Fruit fly (Drosophila melanogaster) whole organism, embryonic: ENCODE measurements around the gene Irk1.

ENCODE experiments used
- Adf1 ChIP-seq: fragments of 200-800 bp; sonication (Bioruptor generic); IDR thresholded peaks from 2 replicates; pipeline ENCODE4 v1.3.6; 2022; ENCODE audit warnings: missing biosample characterization, missing genetic modification characterization
- Atf6 ChIP-seq: fragments of 200-800 bp; sonication (Bioruptor generic); IDR thresholded peaks from 2 replicates; pipeline ENCODE4 v1.3.6; 2022; ENCODE audit warnings: missing biosample characterization, missing genetic modification characterization
- Bgb ChIP-seq: fragments of 200-800 bp; sonication (Bioruptor generic); IDR thresholded peaks from 2 replicates; pipeline ENCODE4 v1.3.6; 2022; ENCODE audit warnings: missing biosample characterization, missing genetic modification characterization; ENCODE audit not compliant: partially characterized antibody
- BtbVII ChIP-seq: fragments of 200-800 bp; sonication (Bioruptor generic); optimal IDR thresholded peaks from 3 replicates; lab custom pipeline; 2017; ENCODE audit warnings: missing biosample characterization, mild to moderate bottlenecking, missing genetic modification characterization
- CG10209 ChIP-seq: fragments of 200-800 bp; sonication (Bioruptor generic); optimal IDR thresholded peaks from 3 replicates; lab custom pipeline; 2017; ENCODE audit warnings: missing biosample characterization, mild to moderate bottlenecking, missing genetic modification characterization, missing genetic modification reagents
- CG10959 ChIP-seq: fragments of 200-800 bp; sonication (Bioruptor generic); IDR thresholded peaks from 2 replicates; pipeline ENCODE4 v1.3.6; 2022; ENCODE audit warnings: missing biosample characterization, missing genetic modification characterization
- CG11504 ChIP-seq: fragments of 200-800 bp; sonication (Bioruptor generic); optimal IDR thresholded peaks from 3 replicates; lab custom pipeline; 2019; ENCODE audit warnings: missing biosample characterization, mild to moderate bottlenecking, missing genetic modification characterization, moderate library complexity
- CG11695 ChIP-seq: fragments of 200-800 bp; sonication (Bioruptor generic); IDR thresholded peaks from 3 replicates; pipeline ENCODE4 v1.3.6; 2022; ENCODE audit warnings: missing biosample characterization, missing genetic modification characterization
- CG13424 ChIP-seq: fragments of 200-800 bp; sonication (Bioruptor generic); optimal IDR thresholded peaks from 2 replicates; lab custom pipeline; 2019; ENCODE audit warnings: missing biosample characterization, mild to moderate bottlenecking, missing genetic modification characterization, moderate library complexity
- CG14667 ChIP-seq: fragments of 200-800 bp; sonication (Bioruptor generic); IDR thresholded peaks from 2 replicates; pipeline ENCODE4 v1.3.6; 2022; ENCODE audit warnings: missing biosample characterization, missing genetic modification characterization
- CG1603 ChIP-seq: fragments of 200-800 bp; sonication (Bioruptor generic); optimal IDR thresholded peaks from 2 replicates; lab custom pipeline; 2019; ENCODE audit warnings: missing biosample characterization, mild to moderate bottlenecking, missing genetic modification characterization, moderate library complexity
- CG16779 ChIP-seq: fragments of 200-800 bp; sonication (Bioruptor generic); IDR thresholded peaks from 2 replicates; pipeline ENCODE4 v1.3.6; 2022; ENCODE audit warnings: missing biosample characterization, missing genetic modification characterization
- CG2199 ChIP-seq: fragments of 200-800 bp; sonication (Bioruptor generic); IDR thresholded peaks from 3 replicates; pipeline ENCODE4 v1.3.6; 2022; ENCODE audit warnings: missing biosample characterization, missing genetic modification characterization
- CG2712 ChIP-seq: fragments of 200-800 bp; optimal IDR thresholded peaks from 3 replicates; lab custom pipeline; 2019; ENCODE audit warnings: missing biosample characterization, mild to moderate bottlenecking, missing genetic modification characterization, moderate library complexity
- CG2875 ChIP-seq: fragments of 200-800 bp; sonication (Bioruptor generic); optimal IDR thresholded peaks from 2 replicates; lab custom pipeline; 2017; ENCODE audit warnings: missing biosample characterization, mild to moderate bottlenecking, missing genetic modification characterization, missing genetic modification reagents
- CG30403 ChIP-seq: fragments of 200-800 bp; sonication (Bioruptor generic); optimal IDR thresholded peaks from 3 replicates; lab custom pipeline; 2016; ENCODE audit warnings: missing biosample characterization, missing genetic modification characterization
- CG34376 ChIP-seq: fragments of 200-800 bp; sonication (Bioruptor generic); optimal IDR thresholded peaks from 2 replicates; lab custom pipeline; 2018; ENCODE audit warnings: missing biosample characterization, mild to moderate bottlenecking, missing genetic modification characterization
- CG4424 ChIP-seq: fragments of 200-800 bp; sonication (Bioruptor generic); optimal IDR thresholded peaks from 3 replicates; lab custom pipeline; 2016; ENCODE audit warnings: missing biosample characterization, missing genetic modification characterization
- CG7786 ChIP-seq: fragments of 200-800 bp; sonication (Bioruptor generic); optimal IDR thresholded peaks from 2 replicates; lab custom pipeline; 2016; ENCODE audit warnings: missing biosample characterization, missing genetic modification characterization
- Dbx ChIP-seq: fragments of 200-800 bp; sonication (Bioruptor generic); IDR thresholded peaks from 3 replicates; pipeline ENCODE4 v1.3.6; 2022; ENCODE audit warnings: missing biosample characterization, missing genetic modification characterization
- Deaf1 ChIP-seq: fragments of 200-800 bp; optimal IDR thresholded peaks from 3 replicates; lab custom pipeline; 2019; ENCODE audit warnings: missing biosample characterization, mild to moderate bottlenecking, missing genetic modification characterization, moderate library complexity
- Dfd ChIP-seq, 2 experiments: fragments of >200 bp; optimal IDR thresholded peaks; 2 replicates each; lab custom pipeline; 2017; ENCODE audit warnings: missing biosample characterization in 2 of 2, missing genetic modification characterization in 2 of 2
- Dp ChIP-seq: fragments of 200-800 bp; sonication (Bioruptor generic); optimal IDR thresholded peaks from 2 replicates; lab custom pipeline; 2018; ENCODE audit warnings: missing biosample characterization, mild to moderate bottlenecking, missing genetic modification characterization, moderate library complexity
- H15 ChIP-seq: fragments of 200-800 bp; sonication (Bioruptor generic); IDR thresholded peaks from 3 replicates; pipeline ENCODE4 v1.3.6; 2022; ENCODE audit warnings: missing biosample characterization, missing genetic modification characterization
- Lhr ChIP-seq: fragments of 200-800 bp; sonication (Bioruptor generic); optimal IDR thresholded peaks from 3 replicates; lab custom pipeline; 2017; ENCODE audit warnings: mild to moderate bottlenecking, missing biosample characterization, missing genetic modification reagents, missing genetic modification characterization
- Sry-β ChIP-seq: fragments of 200-800 bp; sonication (Bioruptor generic); optimal IDR thresholded peaks from 2 replicates; lab custom pipeline; 2018; ENCODE audit warnings: missing biosample characterization, mild to moderate bottlenecking, missing genetic modification characterization, moderate library complexity
- Sry-δ ChIP-seq: fragments of 200-800 bp; sonication (Bioruptor generic); optimal IDR thresholded peaks from 2 replicates; lab custom pipeline; 2016; ENCODE audit warnings: missing biosample characterization, missing genetic modification characterization
- ap ChIP-seq: fragments of 200-800 bp; sonication (Bioruptor generic); IDR thresholded peaks from 2 replicates; pipeline ENCODE4 v1.3.6; 2022; ENCODE audit warnings: missing biosample characterization, missing genetic modification characterization
- bowl ChIP-seq: fragments of 200-800 bp; sonication (Bioruptor generic); IDR thresholded peaks from 2 replicates; pipeline ENCODE4 v1.3.6; 2022; ENCODE audit warnings: missing biosample characterization, missing genetic modification characterization
- dati ChIP-seq: fragments of 200-800 bp; sonication (Bioruptor generic); IDR thresholded peaks from 2 replicates; pipeline ENCODE4 v1.3.6; 2022; ENCODE audit warnings: missing biosample characterization, missing genetic modification characterization
- en ChIP-seq: fragments of 200-800 bp; sonication (Bioruptor generic); optimal IDR thresholded peaks from 2 replicates; lab custom pipeline; 2016; ENCODE audit warnings: missing biosample characterization, missing genetic modification characterization
- esg ChIP-seq: fragments of 200-800 bp; sonication (Bioruptor generic); conservative IDR thresholded peaks from 2 replicates; pipeline ENCODE4 v1.3.6; 2022; ENCODE audit warnings: missing biosample characterization, missing genetic modification characterization
- ewg ChIP-seq: fragments of 200-800 bp; sonication (Bioruptor generic); optimal IDR thresholded peaks from 3 replicates; lab custom pipeline; 2017; ENCODE audit warnings: mild to moderate bottlenecking, missing biosample characterization, missing genetic modification reagents, missing genetic modification characterization
- exex ChIP-seq: fragments of 200-800 bp; sonication (Bioruptor generic); optimal IDR thresholded peaks from 4 replicates; lab custom pipeline; 2018; ENCODE audit warnings: missing biosample characterization, mild to moderate bottlenecking, missing genetic modification characterization, moderate library complexity
- fd64A ChIP-seq: fragments of 200-800 bp; sonication (Bioruptor generic); optimal IDR thresholded peaks from 3 replicates; lab custom pipeline; 2018; ENCODE audit warnings: missing biosample characterization, mild to moderate bottlenecking, missing genetic modification characterization
- grau ChIP-seq: fragments of 200-800 bp; optimal IDR thresholded peaks from 3 replicates; lab custom pipeline; 2019; ENCODE audit warnings: missing biosample characterization, mild to moderate bottlenecking, missing genetic modification characterization, moderate library complexity
- gsb-n ChIP-seq: fragments of 200-800 bp; sonication (Bioruptor generic); optimal IDR thresholded peaks from 3 replicates; lab custom pipeline; 2018; ENCODE audit warnings: missing biosample characterization, mild to moderate bottlenecking, missing genetic modification characterization
- jing ChIP-seq: fragments of 200-800 bp; sonication (Bioruptor generic); optimal IDR thresholded peaks from 2 replicates; lab custom pipeline; 2018; ENCODE audit warnings: missing biosample characterization, mild to moderate bottlenecking, missing genetic modification characterization
- lola ChIP-seq, 3 experiments: fragments of >200 bp in 2 of 3; fragments of 200-800 bp in 1 of 3; sonication (Bioruptor generic) in 1 of 3; optimal IDR thresholded peaks; 2 replicates each; lab custom pipeline; 2017 to 2019; ENCODE audit warnings: missing biosample characterization in 3 of 3, missing genetic modification characterization in 3 of 3, mild to moderate bottlenecking in 1 of 3, moderate library complexity in 1 of 3
- mam ChIP-seq: fragments of 200-800 bp; sonication (Bioruptor generic); optimal IDR thresholded peaks from 3 replicates; lab custom pipeline; 2016; ENCODE audit warnings: missing biosample characterization, missing genetic modification characterization
- p53 ChIP-seq: fragments of 200-800 bp; sonication (Bioruptor generic); optimal IDR thresholded peaks from 2 replicates; lab custom pipeline; 2016; ENCODE audit warnings: missing biosample characterization, missing genetic modification characterization
- prd ChIP-seq, 3 experiments: fragments of >200 bp in 2 of 3; fragments of 200-800 bp in 1 of 3; sonication (Bioruptor generic) in 1 of 3; optimal IDR thresholded peaks in 2 of 3; IDR thresholded peaks in 1 of 3; 2 replicates in 2 of 3; 3 replicates in 1 of 3; pipeline versions ENCODE4 v1.3.6 to Lab custom; 2017 to 2022; ENCODE audit warnings: missing biosample characterization in 1 of 3, missing genetic modification characterization in 1 of 3
- ranshi ChIP-seq: fragments of 200-800 bp; sonication (Bioruptor generic); IDR thresholded peaks from 2 replicates; pipeline ENCODE4 v1.3.6; 2022; ENCODE audit warnings: missing biosample characterization, missing genetic modification characterization
- sc ChIP-seq, 3 experiments: fragments of >200 bp in 2 of 3; fragments of 200-800 bp in 1 of 3; sonication (Bioruptor generic) in 1 of 3; optimal IDR thresholded peaks; 2 replicates in 2 of 3; 3 replicates in 1 of 3; lab custom pipeline; 2017; ENCODE audit warnings: mild to moderate bottlenecking in 1 of 3, missing biosample characterization in 1 of 3, missing genetic modification characterization in 1 of 3, missing genetic modification reagents in 1 of 3
- slbo ChIP-seq: fragments of 200-800 bp; sonication (Bioruptor generic); IDR thresholded peaks from 2 replicates; pipeline ENCODE4 v1.3.6; 2022; ENCODE audit warnings: missing biosample characterization, missing genetic modification characterization
- slp2 ChIP-seq: fragments of 200-800 bp; sonication (Bioruptor generic); optimal IDR thresholded peaks from 2 replicates; lab custom pipeline; 2016; ENCODE audit warnings: missing biosample characterization, missing genetic modification characterization
- tll ChIP-seq, 2 experiments: fragments of 200-800 bp in 1 of 2; fragments of >200 bp in 1 of 2; sonication (Bioruptor generic) in 1 of 2; optimal IDR thresholded peaks; 2 replicates each; lab custom pipeline; 2017 to 2019; ENCODE audit warnings: missing biosample characterization in 2 of 2, missing genetic modification characterization in 2 of 2, mild to moderate bottlenecking in 1 of 2, moderate library complexity in 1 of 2
- zfh1 ChIP-seq: fragments of 200-800 bp; sonication (Bioruptor generic); IDR thresholded peaks from 3 replicates; pipeline ENCODE4 v1.3.6; 2022; ENCODE audit warnings: missing biosample characterization, missing genetic modification characterization

Gene Irk1

dm6 chr3R:23176445-23177087 lies 8.4 kb downstream of the Irk1 start (continued):
- peak; percentile 46; the same call in 1 of the 2 replicates for TF ChIP-seq Atf6 (GFP tag; lab: Robert Waterston, UW)
- TF ChIP-seq H15 (GFP tag; lab: Robert Waterston, UW), result no peak
- no peak for TF ChIP-seq prd (optimal IDR thresholded peaks at IDR 0.05; lab: Kevin White, UChicago)
- no peak for TF ChIP-seq prd (GFP tag; IDR thresholded peaks at IDR 0.05; lab: Robert Waterston, UW)
- peak; percentile 39 for TF ChIP-seq mam (GFP tag; lab: Kevin White, UChicago)
- TF ChIP-seq sc (optimal IDR thresholded peaks at IDR 0.05; lab: Kevin White, UChicago), result no peak
- TF ChIP-seq sc (GFP tag; optimal IDR thresholded peaks at IDR 0.05; lab: Kevin White, UChicago), result no peak
- TF ChIP-seq fd64A (GFP tag; lab: Kevin White, UChicago), result peak; percentile 53
- TF ChIP-seq CG2875, result peak; percentile 46
- peak; percentile 26; the same call in 1 of the 3 replicates for TF ChIP-seq CG11695 (GFP tag; lab: Robert Waterston, UW)
- TF ChIP-seq dati (GFP tag; lab: Robert Waterston, UW), result no peak
- peak; percentile 14 for TF ChIP-seq CG1603 (tag; lab: Kevin White, UChicago)
- no peak; the same call in 1 of the 2 replicates for TF ChIP-seq Adf1 (GFP tag; lab: Robert Waterston, UW)
- no peak for TF ChIP-seq Dp
- no peak for TF ChIP-seq CG34376 (GFP tag; lab: Kevin White, UChicago)
- no peak for TF ChIP-seq grau (tag; lab: Kevin White, UChicago)
- TF ChIP-seq slp2 (GFP tag; lab: Kevin White, UChicago), result peak; percentile 28
- TF ChIP-seq bowl, result peak; percentile 9; the same call in 1 of the 2 replicates
- no peak for TF ChIP-seq jing (GFP tag; lab: Kevin White, UChicago)
- peak; percentile 19; the same call in 1 of the 2 replicates for TF ChIP-seq slbo (GFP tag; lab: Robert Waterston, UW)
- no peak for TF ChIP-seq Sry-β
- no peak for TF ChIP-seq CG2199 (GFP tag; lab: Robert Waterston, UW)
- no peak for TF ChIP-seq CG11504 (tag; lab: Kevin White, UChicago)
- TF ChIP-seq ewg (GFP tag; lab: Kevin White, UChicago), result no peak
- TF ChIP-seq exex, result peak; percentile 34
- peak; percentile 69; the same call in 2 of the 3 replicates for TF ChIP-seq Dbx (GFP tag; lab: Robert Waterston, UW)
- TF ChIP-seq zfh1 (GFP tag; lab: Robert Waterston, UW), result 0 out of 3 replicates have a peak, but pooled peaks have one; percentile 19
- no peak for TF ChIP-seq CG30403 (GFP tag; lab: Kevin White, UChicago)
- TF ChIP-seq Bgb, result no peak
- peak; percentile 47 for TF ChIP-seq CG7786 (GFP tag; lab: Kevin White, UChicago)
- no peak for TF ChIP-seq esg (GFP tag; lab: Robert Waterston, UW)
- peak; percentile 33 for TF ChIP-seq CG13424 (tag; lab: Kevin White, UChicago)
- TF ChIP-seq gsb-n (tag; lab: Kevin White, UChicago), result no peak
- no peak for TF ChIP-seq tll (GFP tag; optimal IDR thresholded peaks at IDR 0.05; lab: Kevin White, UChicago)
- TF ChIP-seq ranshi (GFP tag; lab: Robert Waterston, UW), result no peak; the same call in 1 of the 2 replicates
- TF ChIP-seq Lhr (GFP tag; lab: Kevin White, UChicago), result no peak
- TF ChIP-seq CG4424 (GFP tag; lab: Kevin White, UChicago), result no peak
- no peak for TF ChIP-seq p53
- TF ChIP-seq BtbVII (GFP tag; lab: Kevin White, UChicago), result peak; percentile 53
- peak; percentile 58 for TF ChIP-seq CG10209 (GFP tag; lab: Kevin White, UChicago)
- no peak for TF ChIP-seq Dfd (GFP tag; optimal IDR thresholded peaks at IDR 0.05; lab: Kevin White, UChicago)
- TF ChIP-seq CG14667 (GFP tag; lab: Robert Waterston, UW), result no peak
- no peak for TF ChIP-seq lola (GFP tag; optimal IDR thresholded peaks at IDR 0.05; lab: Kevin White, UChicago)
- TF ChIP-seq Deaf1 (tag; lab: Kevin White, UChicago), result no peak
- no peak for TF ChIP-seq CG2712 (tag; lab: Kevin White, UChicago)
- peak; percentile 29; the same call in 1 of the 2 replicates for TF ChIP-seq CG10959 (GFP tag; lab: Robert Waterston, UW)
- no peak for TF ChIP-seq Sry-δ (GFP tag; lab: Kevin White, UChicago)
- TF ChIP-seq ap, result 0 out of 2 replicates have a peak, but pooled peaks have one; percentile 13
- no peak for TF ChIP-seq en
- no peak for TF ChIP-seq CG16779 (GFP tag; lab: Robert Waterston, UW)
